Worm (Caenorhabditis elegans) whole organism, L4/young adult: ENCODE measurements around the gene C54D1.7.

Source experiments
- W03F9.2 ChIP-seq: fragments of 150-350 bp; optimal IDR thresholded peaks from 2 replicates; lab custom pipeline; 2014; ENCODE audit warnings: missing biosample characterization, missing genetic modification characterization
- dao-5 ChIP-seq: sonication (generic microtip); optimal IDR thresholded peaks from 2 replicates; lab custom pipeline; 2016; ENCODE audit warnings: missing genotype, missing genetic modification characterization, moderate library complexity, missing compliant biosample characterization
- him-1 ChIP-seq: sonication (generic microtip); optimal IDR thresholded peaks from 2 replicates; lab custom pipeline; 2016; ENCODE audit warnings: missing genotype, missing genetic modification reagents, missing genetic modification characterization, missing compliant biosample characterization

C54D1.7 gene

ce11 chrX:7162764-7163163, 6.9 kb upstream of the C54D1.7 start:
- TF ChIP-seq him-1 (tag; lab: Kevin White, UChicago) (no peak), dao-5 (no peak), W03F9.2 (tag; lab: Kevin White, UChicago) (no peak)

DNA sequence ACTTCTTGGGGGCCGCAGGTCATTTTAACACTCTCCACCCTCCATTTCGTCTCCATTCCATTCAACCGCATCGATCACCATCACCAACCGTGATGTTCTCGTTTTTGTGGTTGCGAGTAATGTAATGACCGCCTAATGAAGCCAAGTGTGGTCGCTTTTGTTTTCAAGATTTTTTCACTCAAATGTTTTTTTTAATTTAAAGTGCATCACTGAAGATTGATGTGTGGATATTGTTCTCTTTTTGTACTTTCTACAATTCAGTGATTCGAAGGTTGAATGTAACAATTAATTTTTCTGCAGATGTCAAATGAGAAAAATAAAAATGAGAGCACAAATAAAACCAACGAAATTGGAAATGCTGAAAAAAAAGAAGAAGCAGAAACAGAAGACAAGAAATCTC, 2.9 kb upstream of the C54D1.7 start, which contains the start of gene pgp-10:
TSS of gene pgp-10 (plus strand) at position 301 of the 400 bp plus-strand sequence.
- TF ChIP-seq him-1 (tag; lab: Kevin White, UChicago), result no peak
- no peak for TF ChIP-seq dao-5
- no peak for TF ChIP-seq W03F9.2 (tag; lab: Kevin White, UChicago)

ce11 chrX:7157483-7157882, 1.6 kb upstream of the C54D1.7 start:
- no peak for TF ChIP-seq him-1 (tag; lab: Kevin White, UChicago)
- TF ChIP-seq dao-5, result no peak
- no peak for TF ChIP-seq W03F9.2 (tag; lab: Kevin White, UChicago)

- TF ChIP-seq W03F9.2 (tag; lab: Kevin White, UChicago) (no peak), dao-5 (no peak), him-1 (tag; lab: Kevin White, UChicago) (no peak)
These were observed 2.4 kb downstream of the C54D1.7 start for ce11 chrX:7153460-7153859.

DNA sequence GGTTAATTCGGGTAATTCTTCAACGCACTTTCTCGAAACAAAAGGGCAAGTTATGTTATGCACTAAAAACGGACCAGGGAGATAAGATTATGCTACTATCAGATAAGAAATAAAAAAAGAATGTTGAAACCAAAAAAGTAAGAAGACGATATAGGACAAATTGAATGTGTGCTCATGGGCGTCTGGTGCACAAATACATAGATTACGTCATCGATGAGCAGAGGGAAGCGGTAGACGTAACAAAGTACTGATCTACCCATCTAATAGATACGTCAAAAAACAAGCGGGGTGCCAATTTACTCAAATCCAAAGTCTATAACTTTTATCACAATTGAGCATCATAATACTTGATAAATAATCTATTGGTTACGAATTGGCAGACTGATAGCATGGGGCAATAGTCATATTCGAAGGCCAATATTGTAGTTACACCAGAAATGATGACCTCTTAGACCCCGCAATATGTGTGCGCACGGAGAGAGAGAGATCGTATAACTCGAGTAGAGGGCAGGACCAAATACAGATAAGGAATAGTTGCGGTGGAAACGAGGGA, 3.8 kb downstream of the C54D1.7 start:
- no peak for TF ChIP-seq dao-5
- no peak for TF ChIP-seq W03F9.2 (tag; lab: Kevin White, UChicago)
- TF ChIP-seq him-1 (tag; lab: Kevin White, UChicago), result no peak

DNA sequence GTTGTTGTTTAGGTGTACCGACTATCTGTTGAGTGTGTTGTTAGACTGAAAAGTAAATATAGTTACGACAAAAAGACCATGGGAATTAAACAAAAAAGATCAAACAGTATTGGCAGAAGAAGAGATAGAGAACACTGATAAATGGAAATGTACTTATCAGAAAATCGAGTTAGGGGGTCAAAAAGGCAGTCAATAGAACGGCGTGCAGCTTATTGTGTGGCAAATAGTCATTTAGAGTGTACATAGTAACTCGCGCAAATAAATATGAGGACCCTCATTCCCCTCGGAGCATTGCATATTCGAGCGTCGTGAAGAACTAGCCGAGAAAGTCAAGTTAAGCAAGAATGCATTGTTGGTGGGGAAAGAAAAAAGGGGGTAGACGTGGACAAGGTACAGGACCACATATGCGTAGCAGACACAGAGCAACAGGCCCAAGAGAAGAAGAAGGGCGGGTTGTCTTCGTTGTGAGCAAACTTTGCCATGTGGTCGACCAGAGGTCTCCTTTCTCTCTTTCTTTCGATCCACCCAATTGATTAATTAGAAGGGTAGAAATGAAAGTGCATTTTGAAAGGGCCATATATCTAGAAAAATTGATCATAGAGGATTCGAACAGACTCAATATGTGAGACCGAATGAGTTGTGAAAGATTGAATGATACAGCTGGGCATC, 4.5 kb downstream of the C54D1.7 start, which contains the start of gene lam-2:
TSS of gene lam-2 (minus strand) at position 51 of the 669 bp plus-strand sequence.
- TF ChIP-seq dao-5 (no peak), W03F9.2 (tag; lab: Kevin White, UChicago) (no peak), him-1 (tag; lab: Kevin White, UChicago) (no peak)

DNA sequence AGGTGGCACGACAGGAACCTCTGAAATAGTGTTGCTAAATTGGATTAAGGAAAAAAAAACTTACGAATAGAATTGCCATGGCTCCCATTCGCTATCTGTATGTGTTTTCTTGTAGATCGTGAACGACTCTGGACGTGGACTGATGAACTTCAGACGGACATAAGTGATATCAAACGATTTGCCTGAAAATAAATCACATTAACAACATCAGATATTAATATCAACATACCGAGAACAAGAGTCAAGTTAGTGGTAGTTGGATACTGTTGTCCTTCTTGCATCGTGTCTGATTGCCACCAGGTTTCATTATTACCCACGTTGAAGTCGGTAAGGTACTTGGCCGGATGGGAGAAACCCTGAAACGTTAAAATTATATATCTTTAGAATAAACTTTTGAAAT, 6.2 kb downstream of the C54D1.7 start:
- TF ChIP-seq dao-5 (no peak), him-1 (tag; lab: Kevin White, UChicago) (no peak)

DNA sequence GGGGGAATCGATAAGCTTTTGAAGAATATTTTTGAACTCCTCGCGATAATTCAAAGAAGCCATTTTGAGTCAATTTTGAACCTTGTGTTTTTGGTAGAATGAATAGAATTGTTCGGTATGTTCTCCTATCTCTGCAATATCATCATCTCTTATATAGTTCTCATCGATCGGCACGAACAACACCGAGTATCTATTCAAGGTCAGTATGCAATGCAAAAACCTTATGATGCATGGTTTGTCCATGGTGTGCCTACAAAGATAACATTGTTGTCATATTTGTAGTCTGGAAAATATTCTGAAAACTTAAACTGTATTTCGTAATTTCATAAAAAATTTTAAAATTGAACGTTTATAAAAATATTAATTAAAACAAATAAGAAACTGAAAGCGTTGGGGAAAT, 12.3 kb downstream of the C54D1.7 start, which contains the start of gene alh-10:
TSS of gene alh-10 (minus strand) at position 127 of the 400 bp plus-strand sequence.
- TF ChIP-seq dao-5 (no peak), him-1 (tag; lab: Kevin White, UChicago) (no peak), W03F9.2 (tag; lab: Kevin White, UChicago) (no peak)

- TF ChIP-seq W03F9.2 (tag; lab: Kevin White, UChicago) (no peak), him-1 (tag; lab: Kevin White, UChicago) (no peak), dao-5 (no peak)
These were observed 15.1 kb downstream of the C54D1.7 start for ce11 chrX:7140682-7141254.

DNA sequence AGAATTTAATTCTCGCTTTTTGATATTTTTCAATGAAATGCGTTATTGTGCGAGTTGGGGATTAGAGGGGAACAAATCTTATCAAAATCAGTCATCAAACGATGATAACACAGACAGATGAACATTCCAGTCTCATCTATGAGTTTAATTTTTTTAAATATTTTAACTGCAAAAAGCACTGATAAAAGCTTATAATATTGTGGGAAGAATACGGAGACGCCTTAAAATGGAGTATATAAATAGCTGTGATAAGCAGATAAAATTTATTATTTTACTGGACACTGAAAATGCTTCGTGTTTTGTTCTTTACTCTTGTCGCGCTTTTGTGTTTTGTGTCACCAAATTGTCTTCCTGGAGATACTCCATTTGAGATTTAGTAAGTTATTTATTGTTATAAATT, 16.2 kb downstream of the C54D1.7 start, which contains the start of gene clec-86:
TSS of gene clec-86 (plus strand) at position 262 of the 400 bp plus-strand sequence.
- TF ChIP-seq dao-5 (no peak), W03F9.2 (tag; lab: Kevin White, UChicago) (no peak), him-1 (tag; lab: Kevin White, UChicago) (no peak)

DNA sequence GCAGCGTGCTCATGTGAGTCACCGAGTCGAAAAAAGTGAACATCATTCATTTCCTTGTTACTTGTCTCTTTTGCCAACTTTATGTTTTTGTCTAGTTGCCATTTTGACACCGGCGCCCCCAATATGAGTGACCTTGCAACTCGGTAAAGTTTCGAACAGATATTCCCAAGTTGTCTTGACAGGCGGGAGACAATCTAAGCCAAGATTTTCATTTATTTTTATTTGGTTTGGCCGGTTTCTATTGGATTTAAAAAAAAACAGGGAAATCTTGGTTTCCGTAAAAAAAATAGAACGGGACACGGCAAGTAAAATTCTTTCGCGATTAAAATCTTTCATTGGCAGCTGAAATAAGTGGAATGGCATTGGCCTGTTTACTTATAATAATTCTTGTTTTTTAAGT, 24.6 kb downstream of the C54D1.7 start:
- TF ChIP-seq W03F9.2 (tag; lab: Kevin White, UChicago) (no peak), him-1 (tag; lab: Kevin White, UChicago) (no peak), dao-5 (no peak)

ce11 chrX:7129460-7129859, 26.4 kb downstream of the C54D1.7 start:
- no peak for TF ChIP-seq W03F9.2 (tag; lab: Kevin White, UChicago)
- TF ChIP-seq dao-5, result no peak
- TF ChIP-seq him-1 (tag; lab: Kevin White, UChicago), result no peak

DNA sequence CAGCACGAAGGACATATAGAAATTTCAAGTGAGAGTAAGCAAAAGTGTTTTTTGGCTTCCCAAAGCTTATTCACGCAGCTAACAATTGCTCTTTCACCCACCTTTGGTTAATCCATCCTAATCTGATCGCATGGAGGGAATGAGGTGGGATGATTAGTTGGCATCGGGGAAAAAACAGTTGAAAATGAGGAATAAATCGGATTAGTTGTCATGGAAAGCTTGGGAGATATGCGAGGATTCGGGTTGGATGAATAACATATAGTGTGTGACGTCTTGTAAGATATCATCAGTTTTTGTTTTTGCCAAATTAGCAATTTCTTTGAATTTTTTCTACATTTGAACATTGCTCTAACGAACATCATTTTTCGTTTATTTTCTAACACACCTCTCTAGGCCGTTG, 27.2 kb downstream of the C54D1.7 start:
- TF ChIP-seq dao-5, result no peak
- no peak for TF ChIP-seq him-1 (tag; lab: Kevin White, UChicago)
- TF ChIP-seq W03F9.2 (tag; lab: Kevin White, UChicago), result no peak

- TF ChIP-seq him-1 (tag; lab: Kevin White, UChicago) (no peak), dao-5 (no peak), W03F9.2 (tag; lab: Kevin White, UChicago) (no peak)
These were observed 29.5 kb downstream of the C54D1.7 start, which contains the start of gene ist-1 for ce11 chrX:7126348-7126747. Gene ist-1 (plus strand): TSS chrX:7126648.
